Fruit fly (Drosophila melanogaster) whole organism, wandering third instar larva: ENCODE data around the gene CG4970.

ENCODE experiments used
- Abd-B ChIP-seq: fragments of >200 bp; optimal IDR thresholded peaks from 2 replicates; lab custom pipeline; 2017; ENCODE audit warnings: missing biosample characterization, missing genetic modification characterization
- CG32264 ChIP-seq: fragments of 200-800 bp; sonication (Bioruptor generic); optimal IDR thresholded peaks from 2 replicates; lab custom pipeline; 2016; ENCODE audit warnings: missing biosample characterization, missing genetic modification characterization
- CG9705 ChIP-seq: fragments of 200-800 bp; sonication (Bioruptor generic); optimal IDR thresholded peaks from 2 replicates; lab custom pipeline; 2018; ENCODE audit warnings: missing biosample characterization, mild to moderate bottlenecking, missing genetic modification characterization
- CrebA ChIP-seq: fragments of 200-800 bp; sonication (Bioruptor generic); optimal IDR thresholded peaks from 2 replicates; lab custom pipeline; 2016; ENCODE audit warnings: missing biosample characterization, mild to moderate bottlenecking, missing genetic modification characterization, borderline replicate concordance
- Dfd ChIP-seq: fragments of >200 bp; optimal IDR thresholded peaks from 2 replicates; lab custom pipeline; 2017; ENCODE audit warnings: missing biosample characterization, missing genetic modification characterization
- Dif ChIP-seq: fragments of 200-275, 200-300 bp; sonication (Bioruptor generic); optimal IDR thresholded peaks from 2 replicates; lab custom pipeline; 2018; ENCODE audit warnings: missing biosample characterization, missing genetic modification characterization; ENCODE audit not compliant: partially characterized antibody
- GATAd ChIP-seq: sonication (Bioruptor generic); optimal IDR thresholded peaks from 2 replicates; lab custom pipeline; 2016; ENCODE audit warnings: missing biosample characterization, missing genetic modification characterization
- HLH106 ChIP-seq: fragments of 200-800 bp; optimal IDR thresholded peaks from 3 replicates; lab custom pipeline; 2019; ENCODE audit warnings: missing biosample characterization, mild to moderate bottlenecking, missing genetic modification characterization, moderate library complexity
- Hnf4 ChIP-seq: fragments of 200-800 bp; sonication (Bioruptor generic); optimal IDR thresholded peaks from 2 replicates; lab custom pipeline; 2016; ENCODE audit warnings: missing biosample characterization, mild to moderate bottlenecking, missing genetic modification characterization
- Hr78 ChIP-seq: fragments of >200 bp; optimal IDR thresholded peaks from 2 replicates; lab custom pipeline; 2017; ENCODE audit warnings: missing biosample characterization, missing genetic modification characterization
- Hr83 ChIP-seq: fragments of 200-300 bp; sonication (Bioruptor generic); optimal IDR thresholded peaks from 2 replicates; lab custom pipeline; 2016; ENCODE audit warnings: missing biosample characterization, mild to moderate bottlenecking, missing genetic modification characterization, moderate library complexity; ENCODE audit not compliant: poor library complexity, severe bottlenecking
- Jra ChIP-seq: sonication (Bioruptor generic); optimal IDR thresholded peaks from 2 replicates; lab custom pipeline; 2016; ENCODE audit warnings: missing biosample characterization, missing genetic modification characterization
- Mio ChIP-seq: sonication (Bioruptor generic); optimal IDR thresholded peaks from 2 replicates; lab custom pipeline; 2016; ENCODE audit warnings: missing biosample characterization, missing genetic modification characterization
- Myc ChIP-seq: fragments of >200 bp; optimal IDR thresholded peaks from 2 replicates; lab custom pipeline; 2017
- N ChIP-seq: fragments of >200 bp; optimal IDR thresholded peaks from 2 replicates; lab custom pipeline; 2018; ENCODE audit warnings: missing biosample characterization, missing external identifiers, missing genetic modification characterization
- OdsH ChIP-seq: fragments of 200-800 bp; sonication (Bioruptor generic); optimal IDR thresholded peaks from 2 replicates; lab custom pipeline; 2016; ENCODE audit warnings: missing biosample characterization, mild to moderate bottlenecking, missing genetic modification characterization
- Rel ChIP-seq, 2 experiments: fragments of 200-800 bp; sonication (Bioruptor generic) in 1 of 2; optimal IDR thresholded peaks; 2 replicates in 1 of 2; 3 replicates in 1 of 2; lab custom pipeline; 2016 to 2019; ENCODE audit warnings: mild to moderate bottlenecking in 2 of 2, missing biosample characterization in 2 of 2, missing genetic modification characterization in 2 of 2, moderate library complexity in 1 of 2
- Sp1 ChIP-seq: fragments of 200-800 bp; sonication (Bioruptor generic); optimal IDR thresholded peaks from 3 replicates; lab custom pipeline; 2019; ENCODE audit warnings: missing biosample characterization, mild to moderate bottlenecking, missing genetic modification characterization, moderate library complexity
- Vsx2 ChIP-seq: fragments of 200-300, 225-300 bp; sonication (Bioruptor generic); optimal IDR thresholded peaks from 2 replicates; lab custom pipeline; 2018; ENCODE audit warnings: missing biosample characterization, missing genetic modification characterization; ENCODE audit not compliant: partially characterized antibody
- br ChIP-seq: fragments of 200-800 bp; sonication (Bioruptor generic); optimal IDR thresholded peaks from 2 replicates; lab custom pipeline; 2016; ENCODE audit warnings: missing biosample characterization, missing genetic modification characterization
- brk ChIP-seq: fragments of 200-800 bp; sonication (Bioruptor generic); optimal IDR thresholded peaks from 2 replicates; lab custom pipeline; 2016; ENCODE audit warnings: missing biosample characterization, mild to moderate bottlenecking, missing genetic modification characterization
- dl ChIP-seq, 2 experiments: fragments of 175-275, 200-275 bp in 1 of 2; fragments of 200-275 bp in 1 of 2; sonication (Bioruptor generic); optimal IDR thresholded peaks; lab custom pipeline; 2018; ENCODE audit warnings: mild to moderate bottlenecking in 2 of 2, missing biosample characterization in 2 of 2, missing genetic modification characterization in 2 of 2, moderate library complexity in 2 of 2; ENCODE audit not compliant: partially characterized antibody in 2 of 2, insufficient read depth in 1 of 2
- dmrt93B ChIP-seq: fragments of 200-800 bp; sonication (Bioruptor generic); optimal IDR thresholded peaks from 2 replicates; lab custom pipeline; 2018; ENCODE audit warnings: missing biosample characterization, mild to moderate bottlenecking, missing genetic modification characterization
- dsf ChIP-seq: sonication (Bioruptor generic); optimal IDR thresholded peaks from 2 replicates; lab custom pipeline; 2016; ENCODE audit warnings: missing biosample characterization, missing genetic modification characterization, borderline replicate concordance
- ey ChIP-seq: fragments of 200-800 bp; sonication (Bioruptor generic); optimal IDR thresholded peaks from 2 replicates; lab custom pipeline; 2016; ENCODE audit warnings: missing biosample characterization, missing genetic modification characterization
- foxo ChIP-seq, 2 experiments: fragments of 200-800 bp; sonication (Bioruptor generic); optimal IDR thresholded peaks; 2 replicates in 1 of 2; 3 replicates in 1 of 2; lab custom pipeline; 2016 to 2017; ENCODE audit warnings: missing biosample characterization in 2 of 2, missing genetic modification characterization in 2 of 2
- fru ChIP-seq: fragments of 200-800 bp; sonication (Bioruptor generic); optimal IDR thresholded peaks from 3 replicates; lab custom pipeline; 2016; ENCODE audit warnings: missing biosample characterization, mild to moderate bottlenecking, missing genetic modification characterization
- h ChIP-seq: fragments of 200-800 bp; sonication (Bioruptor generic); optimal IDR thresholded peaks from 3 replicates; lab custom pipeline; 2016; ENCODE audit warnings: missing biosample characterization, mild to moderate bottlenecking, missing genetic modification characterization
- jim ChIP-seq: fragments of 175-275, 200-325 bp; sonication (Bioruptor generic); optimal IDR thresholded peaks from 2 replicates; lab custom pipeline; 2016; ENCODE audit warnings: missing biosample characterization, mild to moderate bottlenecking, missing genetic modification characterization
- lola ChIP-seq: fragments of >200 bp; optimal IDR thresholded peaks from 2 replicates; lab custom pipeline; 2017; ENCODE audit warnings: missing biosample characterization, missing genetic modification characterization
- pan ChIP-seq: fragments of >200 bp; optimal IDR thresholded peaks from 2 replicates; lab custom pipeline; 2017
- psq ChIP-seq: fragments of 200-800 bp; sonication (Bioruptor generic); optimal IDR thresholded peaks from 3 replicates; lab custom pipeline; 2017; ENCODE audit warnings: missing biosample characterization, mild to moderate bottlenecking, missing genetic modification characterization, moderate library complexity
- rgr ChIP-seq: fragments of 200-800 bp; sonication (Bioruptor generic); optimal IDR thresholded peaks from 3 replicates; lab custom pipeline; 2016; ENCODE audit warnings: missing biosample characterization, mild to moderate bottlenecking, missing genetic modification characterization
- sage ChIP-seq: fragments of 200-800 bp; sonication (Bioruptor generic); optimal IDR thresholded peaks from 2 replicates; lab custom pipeline; 2016; ENCODE audit warnings: missing biosample characterization, mild to moderate bottlenecking, missing genetic modification characterization
- sv ChIP-seq: fragments of 200-800 bp; sonication (Bioruptor generic); optimal IDR thresholded peaks from 3 replicates; lab custom pipeline; 2016; ENCODE audit warnings: missing biosample characterization, missing genetic modification characterization
- tai ChIP-seq: sonication (Bioruptor generic); optimal IDR thresholded peaks from 2 replicates; lab custom pipeline; 2016; ENCODE audit warnings: missing biosample characterization, missing genetic modification characterization
- usp ChIP-seq: fragments of >200 bp; optimal IDR thresholded peaks from 2 replicates; lab custom pipeline; 2017; ENCODE audit warnings: missing biosample characterization, missing genetic modification characterization
- woc ChIP-seq: sonication (Bioruptor generic); optimal IDR thresholded peaks from 2 replicates; lab custom pipeline; 2016; ENCODE audit warnings: missing biosample characterization, mild to moderate bottlenecking, missing genetic modification characterization

Gene CG4970

DNA sequence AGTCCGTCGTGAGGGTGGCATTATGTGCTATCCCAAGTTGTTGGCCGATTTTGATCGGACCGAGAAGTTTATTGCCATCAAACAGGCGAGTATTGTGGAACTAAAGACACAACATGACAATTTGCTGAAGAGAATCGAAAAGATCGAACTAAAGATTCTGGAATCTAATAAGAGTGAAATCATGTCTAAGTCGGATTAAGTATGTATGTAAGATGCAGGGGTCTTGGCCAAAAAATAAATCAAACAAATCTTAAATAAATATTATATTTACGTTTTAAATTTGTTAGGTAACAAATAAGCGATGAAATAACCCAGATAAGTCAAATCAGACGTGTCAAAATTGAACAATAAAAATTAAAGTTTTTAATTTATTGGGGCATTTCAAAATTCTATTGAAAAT is 2.3 kb downstream of the CG4970 start, which contains the start of gene CG14929:
Gene CG14929, plus strand, starts transcription at position 301 of the 400 bp plus-strand sequence.
- TF ChIP-seq rgr (no peak), HLH106 (tag; lab: Kevin White, UChicago) (no peak), Myc (lab: Kevin White, UChicago) (no peak), N (GFP tag; lab: Kevin White, UChicago) (no peak), usp (no peak), Hnf4 (GFP tag; lab: Kevin White, UChicago) (no peak), tai (GFP tag; lab: Kevin White, UChicago) (no peak), psq (GFP tag; lab: Kevin White, UChicago) (no peak), Dfd (no peak), sage (GFP tag; lab: Kevin White, UChicago) (no peak), Sp1 (GFP tag; lab: Kevin White, UChicago) (no peak), CrebA (GFP tag; lab: Kevin White, UChicago) (no peak), GATAd (GFP tag; lab: Kevin White, UChicago) (no peak)

DNA sequence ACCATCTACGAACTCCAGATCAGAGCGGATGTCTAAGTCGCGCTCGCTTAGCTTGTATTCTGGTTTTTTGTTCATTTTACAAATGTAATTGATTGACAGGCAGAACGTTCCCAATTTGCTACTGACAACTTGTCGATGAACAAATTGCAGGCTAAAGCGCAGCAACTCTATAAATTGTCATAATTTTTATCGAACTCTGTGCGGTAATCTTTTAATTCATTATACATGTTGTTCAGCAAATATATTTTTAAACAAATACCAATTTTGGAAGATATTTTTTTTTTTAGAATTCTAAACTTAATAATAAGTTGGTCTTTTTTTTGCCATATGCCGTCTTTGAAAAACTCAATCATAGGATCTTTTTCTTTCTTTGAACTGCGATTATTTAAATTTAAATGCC is 4.0 kb downstream of the CG4970 start, which contains the start of gene CG14930:
Gene CG14930, minus strand, starts transcription at position 101 of the 400 bp plus-strand sequence.
- TF ChIP-seq Dif (GFP tag; lab: Kevin White, UChicago) (no peak), lola (GFP tag; lab: Kevin White, UChicago) (no peak), sage (GFP tag; lab: Kevin White, UChicago) (no peak), brk (GFP tag; lab: Kevin White, UChicago) (no peak), Hnf4 (GFP tag; lab: Kevin White, UChicago) (no peak), CrebA (GFP tag; lab: Kevin White, UChicago) (no peak), dsf (no peak), br (no peak), Dfd (no peak), HLH106 (tag; lab: Kevin White, UChicago) (no peak), tai (GFP tag; lab: Kevin White, UChicago) (no peak), OdsH (GFP tag; lab: Kevin White, UChicago) (no peak), Hr78 (no peak), dmrt93B (no peak), dl (GFP tag; optimal IDR thresholded peaks at IDR 0.05; lab: Kevin White, UChicago; ENCODE audit: insufficient read depth in 1 of 2, partially characterized antibody in 2 of 2) (no peak), Hr83 (GFP tag; lab: Kevin White, UChicago) (no peak), Sp1 (GFP tag; lab: Kevin White, UChicago) (no peak), h (GFP tag; lab: Kevin White, UChicago) (no peak)

DNA sequence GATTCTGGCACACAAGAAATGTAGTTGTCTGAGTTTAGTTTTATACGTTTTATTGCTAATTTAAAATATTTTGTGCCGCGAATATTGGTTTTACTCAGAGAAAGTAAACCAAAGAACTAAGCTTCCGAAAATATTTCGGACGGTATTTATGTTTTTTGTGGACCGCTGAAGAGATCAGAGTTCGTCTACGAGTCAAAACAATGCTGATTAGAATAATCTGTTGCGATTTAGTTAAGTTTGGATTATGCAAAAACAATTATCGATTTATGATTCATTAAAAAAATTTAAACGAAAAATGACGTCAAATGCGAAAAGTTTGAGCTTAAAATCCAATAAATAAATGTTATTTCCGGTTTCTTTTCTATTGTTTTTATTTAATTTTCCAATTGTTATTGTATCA is 5.5 kb downstream of the CG4970 start, which contains the start of gene CG43153:
Gene CG43153, minus strand, starts transcription at position 101 of the 400 bp plus-strand sequence.
- TF ChIP-seq fru (GFP tag; lab: Kevin White, UChicago) (no peak), Abd-B (GFP tag; lab: Kevin White, UChicago) (no peak), CG32264 (GFP tag; lab: Kevin White, UChicago) (no peak), br (no peak), usp (no peak), Hr83 (GFP tag; lab: Kevin White, UChicago) (no peak), foxo (GFP tag; optimal IDR thresholded peaks at IDR 0.05; lab: Kevin White, UChicago) (no peak), Mio (GFP tag; lab: Kevin White, UChicago) (no peak), Jra (GFP tag; lab: Kevin White, UChicago) (no peak), N (GFP tag; lab: Kevin White, UChicago) (no peak), CrebA (GFP tag; lab: Kevin White, UChicago) (no peak), rgr (no peak), Vsx2 (GFP tag; lab: Kevin White, UChicago) (no peak), ey (GFP tag; lab: Kevin White, UChicago) (no peak), Hnf4 (GFP tag; lab: Kevin White, UChicago) (no peak), lola (GFP tag; lab: Kevin White, UChicago) (no peak), Sp1 (GFP tag; lab: Kevin White, UChicago) (no peak), dl (GFP tag; optimal IDR thresholded peaks at IDR 0.05; lab: Kevin White, UChicago; ENCODE audit: insufficient read depth in 1 of 2, partially characterized antibody in 2 of 2) (no peak), h (GFP tag; lab: Kevin White, UChicago) (no peak), brk (GFP tag; lab: Kevin White, UChicago) (no peak)

DNA sequence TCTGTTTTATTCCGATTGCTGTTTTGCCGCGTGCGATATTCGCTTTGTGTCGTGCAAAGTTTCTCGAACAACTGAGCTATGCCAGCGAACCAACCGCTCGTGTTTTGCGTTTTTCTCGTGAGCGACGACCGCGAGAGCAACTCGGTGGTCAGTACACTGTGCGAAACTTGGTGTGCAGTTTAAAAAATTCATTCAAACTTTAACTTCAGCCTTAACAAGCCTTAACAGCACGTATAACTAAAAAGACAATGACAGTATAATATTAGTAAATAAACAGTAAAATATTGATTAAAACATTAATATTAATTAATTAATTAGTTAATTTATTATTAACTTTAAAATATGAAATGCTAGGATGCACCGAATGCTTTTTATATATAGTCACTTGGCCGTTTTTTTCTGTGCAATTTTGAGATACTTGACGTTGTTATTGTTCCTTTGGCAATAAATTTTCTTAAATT is 11.0 kb downstream of the CG4970 start, which contains the start of gene CG31705:
Gene CG31705, minus strand, starts transcription at position 77 of the 461 bp plus-strand sequence.
- TF ChIP-seq tai (GFP tag; lab: Kevin White, UChicago) = no peak
- TF ChIP-seq lola (GFP tag; lab: Kevin White, UChicago) = no peak
- peak; percentile 70 for TF ChIP-seq Sp1 (GFP tag; lab: Kevin White, UChicago)
- peak; percentile 60 for TF ChIP-seq psq (GFP tag; lab: Kevin White, UChicago)
- TF ChIP-seq Myc (lab: Kevin White, UChicago) = no peak
- no peak for TF ChIP-seq GATAd (GFP tag; lab: Kevin White, UChicago)
- TF ChIP-seq usp = no peak
- peak; percentile 51 for TF ChIP-seq Dfd
- no peak for TF ChIP-seq Hr78
- peak; percentile 64 for TF ChIP-seq HLH106 (tag; lab: Kevin White, UChicago)
- TF ChIP-seq woc = no peak
- TF ChIP-seq dmrt93B = peak; percentile 69
- TF ChIP-seq rgr = peak; percentile 51
- TF ChIP-seq pan (lab: Kevin White, UChicago) = no peak
- TF ChIP-seq Hnf4 (GFP tag; lab: Kevin White, UChicago) = no peak
- no peak for TF ChIP-seq dsf
- TF ChIP-seq Jra (GFP tag; lab: Kevin White, UChicago) = no peak
- no peak for TF ChIP-seq Rel (GFP tag; optimal IDR thresholded peaks at IDR 0.05; lab: Kevin White, UChicago)
- TF ChIP-seq Rel (tag; optimal IDR thresholded peaks at IDR 0.05; lab: Kevin White, UChicago) = peak; percentile 34
- TF ChIP-seq sv (GFP tag; lab: Kevin White, UChicago) = no peak
- no peak for TF ChIP-seq jim (GFP tag; lab: Kevin White, UChicago)
- TF ChIP-seq fru (GFP tag; lab: Kevin White, UChicago) = peak; percentile 13
- peak; percentile 49 for TF ChIP-seq OdsH (GFP tag; lab: Kevin White, UChicago)
- no peak for TF ChIP-seq CG9705 (GFP tag; lab: Kevin White, UChicago)
- no peak for TF ChIP-seq brk (GFP tag; lab: Kevin White, UChicago)
